Fruit fly (Drosophila melanogaster): Measurements from ENCODE around the gene Prestin.
A peak's percentile ranks its signal among the peaks of the same experiment; 100 is the strongest.

The Prestin gene

DNA sequence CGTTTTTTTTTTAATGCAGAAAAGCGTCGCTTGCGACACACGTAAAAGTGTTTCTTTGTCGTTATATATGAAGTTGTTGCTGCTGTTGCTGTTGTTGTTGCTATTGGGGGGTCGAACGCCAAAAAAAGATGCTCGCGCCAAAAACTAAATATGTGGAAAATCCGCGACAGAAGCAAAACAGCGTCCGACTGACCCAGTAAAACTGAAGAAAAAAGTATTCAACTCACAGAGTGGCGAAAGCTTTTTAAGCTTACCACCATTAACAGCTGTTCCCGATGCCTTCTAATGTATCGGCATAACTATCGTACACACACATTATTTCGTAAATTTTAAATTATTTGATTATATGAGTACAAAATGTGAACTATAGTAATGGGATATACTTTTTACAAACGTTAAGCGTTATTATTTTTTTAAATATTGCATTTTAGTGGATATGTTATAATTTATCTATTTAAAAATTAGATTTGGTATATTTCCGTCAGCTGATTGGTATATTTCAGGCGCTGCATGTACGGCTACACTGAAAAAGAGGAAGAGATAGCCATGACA is at the start of gene Prestin, which contains the start of gene Wdr92 (continued):
- TF ChIP-seq Dp (GFP tag; optimal IDR thresholded peaks at IDR 0.05) = peak; percentile 56
- TF ChIP-seq CG7786 (GFP tag; optimal IDR thresholded peaks at IDR 0.05) = no peak
- no peak for TF ChIP-seq CG4328 (GFP tag; optimal IDR thresholded peaks at IDR 0.05)
- TF ChIP-seq CG31224 (GFP tag; IDR thresholded peaks at IDR 0.05) = no peak
- TF ChIP-seq Spps (tag; optimal IDR thresholded peaks at IDR 0.05) = no peak
- peak; percentile 35 for TF ChIP-seq Dek (tag; optimal IDR thresholded peaks at IDR 0.05)
- no peak for TF ChIP-seq CG6813 (GFP tag; optimal IDR thresholded peaks at IDR 0.05)
- TF ChIP-seq CG13296 (GFP tag; optimal IDR thresholded peaks at IDR 0.05) = peak; percentile 66
- TF ChIP-seq CG10321 (GFP tag; IDR thresholded peaks at IDR 0.05) = no peak
- TF ChIP-seq CG14050 (GFP tag; IDR thresholded peaks at IDR 0.05) = no peak
- no peak for TF ChIP-seq luna (GFP tag; optimal IDR thresholded peaks at IDR 0.05)
- peak; percentile 59 to 98 for TF ChIP-seq crp (GFP tag; optimal IDR thresholded peaks at IDR 0.05)
- no peak for TF ChIP-seq az2 (GFP tag; optimal IDR thresholded peaks at IDR 0.05)
- peak; percentile 33 for TF ChIP-seq CG13624 (GFP tag; optimal IDR thresholded peaks at IDR 0.05)
- TF ChIP-seq CG7839 (tag; optimal IDR thresholded peaks at IDR 0.05) = peak; percentile 9
- TF ChIP-seq jumu (GFP tag; optimal IDR thresholded peaks at IDR 0.05) = no peak
- TF ChIP-seq bbx (GFP tag; IDR thresholded peaks at IDR 0.05; ENCODE audit: partially characterized antibody) = peak; percentile 83
- TF ChIP-seq GATAe (GFP tag; conservative IDR thresholded peaks at IDR 0.05) = no peak
- peak; percentile 78 for TF ChIP-seq CG34224 (GFP tag; IDR thresholded peaks at IDR 0.05; ENCODE audit: partially characterized antibody)
- TF ChIP-seq ato (GFP tag; IDR thresholded peaks at IDR 0.05; ENCODE audit: partially characterized antibody) = peak; percentile 52; the same call in 1 of the 2 replicates
- peak; percentile 45 for TF ChIP-seq CG12769 (tag; optimal IDR thresholded peaks at IDR 0.05)
- TF ChIP-seq Fer3 (tag; optimal IDR thresholded peaks at IDR 0.05) = peak; percentile 22
- TF ChIP-seq E2f1 (GFP tag; IDR thresholded peaks at IDR 0.05) = peak; percentile 65; the same call in 1 of the 2 replicates
- TF ChIP-seq sqz (GFP tag; optimal IDR thresholded peaks at IDR 0.05) = peak; percentile 85
- TF ChIP-seq Sry-δ (GFP tag; optimal IDR thresholded peaks at IDR 0.05) = peak; percentile 51
- no peak for TF ChIP-seq fd3F (GFP tag; optimal IDR thresholded peaks at IDR 0.05)
- no peak for TF ChIP-seq ara (GFP tag; IDR thresholded peaks at IDR 0.05)
- peak; percentile 28 for TF ChIP-seq PHDP (tag; optimal IDR thresholded peaks at IDR 0.05)
- TF ChIP-seq pan (optimal IDR thresholded peaks at IDR 0.05) = no peak
- TF ChIP-seq pan (GFP tag; optimal IDR thresholded peaks at IDR 0.05 in 1 of 2, IDR thresholded peaks at IDR 0.05 in 1 of 2) = no peak
- peak; percentile 52 for TF ChIP-seq MBD-R2 (GFP tag; IDR thresholded peaks at IDR 0.05)
- no peak for TF ChIP-seq kay (GFP tag; optimal IDR thresholded peaks at IDR 0.05)
- TF ChIP-seq ash1 (GFP tag; optimal IDR thresholded peaks at IDR 0.05) = no peak
- no peak for TF ChIP-seq Hr51 (GFP tag; optimal IDR thresholded peaks at IDR 0.05)
- no peak for TF ChIP-seq bab2 (GFP tag; optimal IDR thresholded peaks at IDR 0.05)
- no peak for TF ChIP-seq Doc2 (GFP tag; IDR thresholded peaks at IDR 0.05)
- peak; percentile 24 for TF ChIP-seq wek (GFP tag; optimal IDR thresholded peaks at IDR 0.05)
- TF ChIP-seq CG18764 (GFP tag; optimal IDR thresholded peaks at IDR 0.05) = no peak
- no peak for TF ChIP-seq crol (GFP tag; IDR thresholded peaks at IDR 0.05)
- no peak for TF ChIP-seq dati (GFP tag; IDR thresholded peaks at IDR 0.05)
- no peak for TF ChIP-seq ac (GFP tag; optimal IDR thresholded peaks at IDR 0.05)
- TF ChIP-seq chinmo (GFP tag; IDR thresholded peaks at IDR 0.05; ENCODE audit: partially characterized antibody) = peak; percentile 96
- TF ChIP-seq CG7271 (tag; optimal IDR thresholded peaks at IDR 0.05) = no peak
- peak; percentile 5 for TF ChIP-seq nau (GFP tag; optimal IDR thresholded peaks at IDR 0.05)
- no peak for TF ChIP-seq CG6175 (GFP tag; IDR thresholded peaks at IDR 0.05)
- no peak for TF ChIP-seq MESR4 (GFP tag; optimal IDR thresholded peaks at IDR 0.05)
- peak; percentile 10 for TF ChIP-seq lilli (GFP tag; optimal IDR thresholded peaks at IDR 0.05)
- peak; percentile 71 for TF ChIP-seq gfzf (GFP tag; optimal IDR thresholded peaks at IDR 0.05)
- no peak; the same call in 2 of the 3 replicates for TF ChIP-seq Aef1 (GFP tag; IDR thresholded peaks at IDR 0.05)
- TF ChIP-seq Bgb (GFP tag; IDR thresholded peaks at IDR 0.05; ENCODE audit: partially characterized antibody) = peak; percentile 67
